Worm (Caenorhabditis elegans): ENCODE results near the gene C16C8.8.
"Not testable (repeated sequence)": the region's sequence is repeated elsewhere in the genome, so short reads cannot be mapped to it uniquely, and the experiment has no call there.

ce11 chrII:3490797-3491196 is 29.3 kb upstream of the C16C8.8 start, which contains the start of gene fbxb-112:
- not testable (repeated sequence) for TF ChIP-seq unc-130, pqm-1, snpc-4, dsc-1, nhr-76 (tag; optimal IDR thresholded peaks at IDR 0.05)

Measured in whole organism, L1 larva.